Fruit fly (Drosophila melanogaster): ENCODE results near the gene Cpr65Ax1.
A peak's percentile ranks its signal among the peaks of the same experiment; 100 is the strongest.

The Cpr65Ax1 gene

DNA sequence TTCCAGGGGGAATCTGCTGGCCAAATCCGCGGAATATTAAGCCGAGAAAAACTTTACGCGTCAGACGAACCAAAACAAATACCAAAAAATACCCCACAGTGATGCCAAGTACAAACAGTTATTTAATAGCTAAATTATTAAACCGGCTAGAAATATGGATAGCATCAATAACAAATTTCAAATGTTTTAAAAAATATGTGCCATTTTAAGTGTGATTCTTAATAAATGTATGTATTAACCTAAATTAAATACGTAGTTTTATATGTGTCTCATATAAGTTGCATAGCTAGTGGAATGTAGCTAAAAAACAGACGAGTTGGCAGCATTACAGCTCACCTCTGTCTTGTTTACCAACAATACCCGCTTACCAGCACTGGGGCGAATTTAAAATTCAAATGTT is 34.0 kb upstream of the Cpr65Ax1 start, which contains the start of gene CG10274 (continued):
- TF ChIP-seq Sry-δ (GFP tag; optimal IDR thresholded peaks at IDR 0.05) (peak; percentile 44), tin (GFP tag; optimal IDR thresholded peaks at IDR 0.05) (peak; percentile 79), CG12659 (GFP tag; optimal IDR thresholded peaks at IDR 0.05) (peak; percentile 84), CG11085 (GFP tag; IDR thresholded peaks at IDR 0.05) (peak; percentile 43), CG2116 (GFP tag; optimal IDR thresholded peaks at IDR 0.05) (peak; percentile 77), CG18262 (tag; optimal IDR thresholded peaks at IDR 0.05) (peak; percentile 76), CG11560 (tag; IDR thresholded peaks at IDR 0.05) (0 out of 3 replicates have a peak, but pooled peaks have one; percentile 23), CG42726 (GFP tag; IDR thresholded peaks at IDR 0.05; ENCODE audit: partially characterized antibody) (no peak), Lhr (GFP tag; optimal IDR thresholded peaks at IDR 0.05) (peak; percentile 55), Gug (GFP tag; IDR thresholded peaks at IDR 0.05) (peak; percentile 65; the same call in 3 of the 4 replicates), CG7372 (GFP tag; IDR thresholded peaks at IDR 0.05) (peak; percentile 66), Dip3 (GFP tag; optimal IDR thresholded peaks at IDR 0.05) (peak; percentile 78), CG9215 (GFP tag; IDR thresholded peaks at IDR 0.05) (peak; percentile 77), Ets97D (GFP tag; optimal IDR thresholded peaks at IDR 0.05) (peak; percentile 65), gfzf (GFP tag; optimal IDR thresholded peaks at IDR 0.05) (peak; percentile 52), hth (optimal IDR thresholded peaks at IDR 0.05) (no peak), CG8924 (tag; optimal IDR thresholded peaks at IDR 0.05) (peak; percentile 79), gsb (GFP tag; IDR thresholded peaks at IDR 0.05) (no peak; the same call in 1 of the 2 replicates), Asciz (GFP tag; optimal IDR thresholded peaks at IDR 0.05) (no peak), HLH3B (GFP tag; IDR thresholded peaks at IDR 0.05) (peak; percentile 65), CG4730 (GFP tag; IDR thresholded peaks at IDR 0.05) (0 out of 2 replicates have a peak, but pooled peaks have one; percentile 15), slp2 (GFP tag; optimal IDR thresholded peaks at IDR 0.05) (peak; percentile 61), CG14710 (tag; optimal IDR thresholded peaks at IDR 0.05) (peak; percentile 86), CG15514 (GFP tag; optimal IDR thresholded peaks at IDR 0.05) (no peak), CG16813 (GFP tag; IDR thresholded peaks at IDR 0.05; ENCODE audit: partially characterized antibody) (no peak), gem (tag; optimal IDR thresholded peaks at IDR 0.05) (peak; percentile 86), yki (optimal IDR thresholded peaks at IDR 0.05) (no peak), dysf (GFP tag; IDR thresholded peaks at IDR 0.05) (peak; percentile 66; the same call in 1 of the 3 replicates), CG12104 (GFP tag; optimal IDR thresholded peaks at IDR 0.05) (peak; percentile 51), al (GFP tag; IDR thresholded peaks at IDR 0.05) (peak; percentile 76), ewg (GFP tag; optimal IDR thresholded peaks at IDR 0.05) (peak; percentile 61), CG8944 (GFP tag; optimal IDR thresholded peaks at IDR 0.05) (peak; percentile 63), CG17186 (GFP tag; optimal IDR thresholded peaks at IDR 0.05) (peak; percentile 66), CG1792 (GFP tag; optimal IDR thresholded peaks at IDR 0.05) (peak; percentile 43), CG17328 (GFP tag; IDR thresholded peaks at IDR 0.05) (peak; percentile 49; the same call in 1 of the 2 replicates), sens-2 (GFP tag; IDR thresholded peaks at IDR 0.05) (no peak), Atf3 (GFP tag; optimal IDR thresholded peaks at IDR 0.05) (peak; percentile 59), Trl (optimal IDR thresholded peaks at IDR 0.05) (no peak), Trl (GFP tag; optimal IDR thresholded peaks at IDR 0.05) (peak; percentile 71), lab (GFP tag; optimal IDR thresholded peaks at IDR 0.05) (no peak), Dek (tag; optimal IDR thresholded peaks at IDR 0.05) (no peak), p53 (GFP tag; optimal IDR thresholded peaks at IDR 0.05) (no peak), eve (GFP tag; optimal IDR thresholded peaks at IDR 0.05) (no peak), CG7556 (GFP tag; optimal IDR thresholded peaks at IDR 0.05) (peak; percentile 57), CG16863 (GFP tag; optimal IDR thresholded peaks at IDR 0.05) (peak; percentile 64), CG14441 (GFP tag; IDR thresholded peaks at IDR 0.05) (peak; percentile 61), CG16815 (GFP tag; optimal IDR thresholded peaks at IDR 0.05) (peak; percentile 72), Ssrp (tag; optimal IDR thresholded peaks at IDR 0.05) (peak; percentile 80), dati (GFP tag; IDR thresholded peaks at IDR 0.05) (no peak), Chrac-16 (GFP tag; optimal IDR thresholded peaks at IDR 0.05) (peak; percentile 85), sim (GFP tag; IDR thresholded peaks at IDR 0.05) (no peak), danr (GFP tag; IDR thresholded peaks at IDR 0.05) (no peak)
